Worm (Caenorhabditis elegans): ENCODE data around the gene T10B9.14.

T10B9.14 gene

ce11 chrII:9773892-9774581 is 8.2 kb downstream of the T10B9.14 start, which contains the start of gene ZK1321.4:
Gene ZK1321.4, minus strand, starts transcription at chrII:9773942.
- TF ChIP-seq D2030.7 (GFP tag; IDR thresholded peaks at IDR 0.05) (no peak), ztf-26 (tag; optimal IDR thresholded peaks at IDR 0.05) (no peak), athp-1 (tag; optimal IDR thresholded peaks at IDR 0.05) (no peak), mes-4 (tag; optimal IDR thresholded peaks at IDR 0.05) (no peak), dox-1 (GFP tag; IDR thresholded peaks at IDR 0.05) (no peak), F37B4.10 (GFP tag; IDR thresholded peaks at IDR 0.05) (no peak), hrde-1 (tag; optimal IDR thresholded peaks at IDR 0.05; ENCODE audit: borderline replicate concordance) (no peak)

ce11 chrII:9769797-9770520 is 12.3 kb downstream of the T10B9.14 start, which contains the start of gene aqp-10:
Gene aqp-10, minus strand, starts transcription at chrII:9769847.
- TF ChIP-seq attf-5 (GFP tag; optimal IDR thresholded peaks at IDR 0.05) (peak; percentile 14), snpc-4 (GFP tag; optimal IDR thresholded peaks at IDR 0.05) (no peak), snpc-4 (tag; optimal IDR thresholded peaks at IDR 0.05) (peak in 2 of 4 experiments; percentile 34 to 47), lin-54 (GFP tag; optimal IDR thresholded peaks at IDR 0.05) (peak; percentile 37), tbp1 (GFP tag; optimal IDR thresholded peaks at IDR 0.05) (peak; percentile 29), hmg-1.2 (GFP tag; IDR thresholded peaks at IDR 0.05) (0 out of 2 replicates have a peak, but pooled peaks have one; percentile 14), B0336.3 (GFP tag; IDR thresholded peaks at IDR 0.05) (0 out of 2 replicates have a peak, but pooled peaks have one; percentile 30), nhr-80 (tag; optimal IDR thresholded peaks at IDR 0.05) (peak; percentile 82), cebp-1 (GFP tag; IDR thresholded peaks at IDR 0.05) (no peak), cebp-1 (tag; optimal IDR thresholded peaks at IDR 0.05) (peak; percentile 60), snpc-1.3 (tag; optimal IDR thresholded peaks at IDR 0.05; ENCODE audit: insufficient read depth) (no peak), ceh-27 (GFP tag; optimal IDR thresholded peaks at IDR 0.05) (peak; percentile 1), let-607 (tag; optimal IDR thresholded peaks at IDR 0.05) (peak; percentile 95), Y53G8AR.9 (GFP tag; conservative IDR thresholded peaks at IDR 0.05) (no peak), madf-10 (tag; optimal IDR thresholded peaks at IDR 0.05) (peak; percentile 6), repo-1 (tag; optimal IDR thresholded peaks at IDR 0.05) (peak; percentile 67), snpc-1.1 (tag; optimal IDR thresholded peaks at IDR 0.05; ENCODE audit: insufficient read depth) (no peak), lin-26 (GFP tag; IDR thresholded peaks at IDR 0.05) (no peak), pbrm-1 (GFP tag; IDR thresholded peaks at IDR 0.05) (0 out of 2 replicates have a peak, but pooled peaks have one; percentile 34), K12H6.12 (tag; optimal IDR thresholded peaks at IDR 0.05) (peak; percentile 3), somi-1 (GFP tag; optimal IDR thresholded peaks at IDR 0.05) (peak; percentile 19), C17E4.6 (GFP tag; IDR thresholded peaks at IDR 0.05) (no peak), ZK185.1 (tag; optimal IDR thresholded peaks at IDR 0.05; ENCODE audit: poor library complexity, severe bottlenecking) (peak; percentile 38), lin-40 (tag; optimal IDR thresholded peaks at IDR 0.05) (peak; percentile 11), atf-7 (tag; optimal IDR thresholded peaks at IDR 0.05) (peak; percentile 54), mcd-1 (GFP tag; IDR thresholded peaks at IDR 0.05) (0 out of 2 replicates have a peak, but pooled peaks have one; percentile 26), ets-4 (GFP tag; optimal IDR thresholded peaks at IDR 0.05) (no peak), nfyb-1 (GFP tag; IDR thresholded peaks at IDR 0.05) (0 out of 2 replicates have a peak, but pooled peaks have one; percentile 41)

Measured in whole organism, young adult.